Worm (Caenorhabditis elegans): ENCODE results near the gene vkmt-1.
A peak's percentile ranks its signal among the peaks of the same experiment; 100 is the strongest.

The vkmt-1 gene

DNA sequence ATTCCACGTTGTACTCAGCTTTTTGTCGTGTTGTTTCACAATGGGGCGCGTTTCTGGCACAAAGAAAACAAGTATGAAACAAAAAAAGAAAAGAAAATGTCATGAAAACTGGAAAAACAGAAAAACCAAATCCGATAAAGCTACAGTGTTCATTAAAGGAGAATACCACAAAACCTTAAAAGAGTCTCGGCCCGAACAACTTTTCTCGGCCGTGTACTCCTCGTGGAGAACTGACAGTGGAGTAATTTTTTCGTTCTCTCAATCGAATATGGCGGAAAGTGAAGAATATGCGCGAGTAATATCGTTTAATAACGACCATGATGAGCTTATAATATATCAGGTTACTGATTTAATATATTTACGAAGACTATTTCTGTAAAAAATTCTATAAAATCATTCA, at the start of gene vkmt-1, which contains the start of gene tag-335:
Gene vkmt-1 (plus strand): TSS at position 219 of the 400 bp plus-strand sequence.
Gene tag-335 (minus strand): TSS at position 88 of the 400 bp plus-strand sequence.
- TF ChIP-seq unc-130 (GFP tag; optimal IDR thresholded peaks at IDR 0.05) (peak; percentile 50), ztf-7 (tag; optimal IDR thresholded peaks at IDR 0.05) (no peak), lsy-2 (tag; optimal IDR thresholded peaks at IDR 0.05) (peak in 1 of 2 experiments; percentile 72), duxl-1 (tag; optimal IDR thresholded peaks at IDR 0.05; ENCODE audit: poor library complexity) (no peak), unc-62 (GFP tag; optimal IDR thresholded peaks at IDR 0.05 in 1 of 2) (peak in 1 of 2 experiments; percentile 84), unc-62 (tag; optimal IDR thresholded peaks at IDR 0.05) (no peak), ZK337.2 (GFP tag; IDR thresholded peaks at IDR 0.05) (no peak), egl-27 (tag; optimal IDR thresholded peaks at IDR 0.05) (no peak), ceh-44 (GFP tag; IDR thresholded peaks at IDR 0.05) (no peak), saeg-2 (GFP tag; IDR thresholded peaks at IDR 0.05) (no peak), mes-2 (tag; optimal IDR thresholded peaks at IDR 0.05; ENCODE audit: poor library complexity, severe bottlenecking) (peak; percentile 88), Y48G9A.11 (GFP tag; IDR thresholded peaks at IDR 0.05) (no peak), ces-1 (GFP tag; optimal IDR thresholded peaks at IDR 0.05) (no peak), hif-1 (tag; optimal IDR thresholded peaks at IDR 0.05) (peak in 1 of 2 experiments; percentile 11), nhr-6 (tag; optimal IDR thresholded peaks at IDR 0.05) (peak; percentile 20), Y75B8A.6 (GFP tag; IDR thresholded peaks at IDR 0.05) (no peak), snpc-4 (tag; optimal IDR thresholded peaks at IDR 0.05) (no peak), T20F7.1 (GFP tag; optimal IDR thresholded peaks at IDR 0.05) (no peak), zip-11 (GFP tag; IDR thresholded peaks at IDR 0.05) (no peak), daf-8 (GFP tag; IDR thresholded peaks at IDR 0.05) (no peak), pha-4 (GFP tag; IDR thresholded peaks at IDR 0.05) (no peak), pha-4 (tag; optimal IDR thresholded peaks at IDR 0.05) (no peak)

DNA sequence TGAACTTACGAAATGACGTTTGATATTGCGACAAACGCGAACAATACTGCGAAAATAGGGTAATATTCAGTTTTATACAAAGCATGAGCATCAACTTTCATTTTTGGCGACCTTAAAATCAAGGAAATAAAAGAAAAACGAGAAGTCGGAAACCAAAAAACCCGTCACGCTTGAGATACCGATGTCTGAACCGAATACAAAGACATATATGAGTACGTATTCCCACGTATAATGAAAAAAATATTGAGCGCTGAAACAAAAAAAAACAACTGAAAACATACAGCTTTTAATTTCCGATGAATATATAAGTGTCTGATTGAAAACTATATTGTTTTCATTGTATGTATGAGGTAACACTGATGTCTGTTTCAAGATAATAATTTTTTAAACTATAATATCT, 48.8 kb upstream of the vkmt-1 start, which contains the start of gene sre-18:
Gene sre-18 (minus strand): TSS at position 101 of the 400 bp plus-strand sequence.
- TF ChIP-seq T20F7.1 (GFP tag; optimal IDR thresholded peaks at IDR 0.05) (no peak), mes-2 (tag; optimal IDR thresholded peaks at IDR 0.05; ENCODE audit: poor library complexity, severe bottlenecking) (no peak), nhr-76 (tag; optimal IDR thresholded peaks at IDR 0.05) (no peak), spr-3 (GFP tag; optimal IDR thresholded peaks at IDR 0.05) (no peak), nhr-48 (tag; optimal IDR thresholded peaks at IDR 0.05) (no peak), nhr-237 (tag; optimal IDR thresholded peaks at IDR 0.05) (no peak), dve-1 (tag; optimal IDR thresholded peaks at IDR 0.05; ENCODE audit: insufficient read depth) (no peak), lin-38 (GFP tag; IDR thresholded peaks at IDR 0.05) (no peak), madf-9 (GFP tag; conservative IDR thresholded peaks at IDR 0.05) (no peak), ceh-62 (tag; optimal IDR thresholded peaks at IDR 0.05) (no peak), nhr-41 (GFP tag; IDR thresholded peaks at IDR 0.05) (no peak), hif-1 (tag; optimal IDR thresholded peaks at IDR 0.05) (no peak), spr-1 (tag; optimal IDR thresholded peaks at IDR 0.05) (no peak), nhr-28 (tag; optimal IDR thresholded peaks at IDR 0.05) (no peak), zip-11 (GFP tag; IDR thresholded peaks at IDR 0.05) (no peak), F10B5.3 (tag; optimal IDR thresholded peaks at IDR 0.05) (no peak), egl-43 (GFP tag; IDR thresholded peaks at IDR 0.05) (no peak), pha-4 (GFP tag; IDR thresholded peaks at IDR 0.05) (no peak), pha-4 (tag; optimal IDR thresholded peaks at IDR 0.05) (no peak)

DNA sequence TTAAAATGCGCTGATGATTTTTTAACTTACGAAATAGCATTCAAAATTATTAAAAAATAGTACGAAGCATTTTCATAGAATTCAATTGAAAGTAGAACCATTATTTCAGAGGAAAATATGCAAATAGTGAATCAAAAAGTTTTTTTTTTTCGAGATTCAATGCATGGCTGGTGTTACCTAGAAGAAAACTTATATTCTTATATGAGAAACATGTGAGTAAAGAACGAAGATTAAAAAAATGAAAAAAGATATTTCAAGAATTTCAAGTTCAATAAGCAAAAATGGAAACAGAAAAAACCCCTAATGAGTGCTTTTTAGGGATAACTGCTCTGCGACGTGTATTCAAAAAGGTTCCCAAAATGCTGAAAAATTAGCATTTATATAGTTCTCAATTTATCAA, 42.5 kb upstream of the vkmt-1 start, which contains the start of gene sre-16:
Gene sre-16 (minus strand): TSS at position 101 of the 400 bp plus-strand sequence.
- no peak for TF ChIP-seq ctbp-1 (GFP tag; IDR thresholded peaks at IDR 0.05)
- no peak for TF ChIP-seq jun-1 (tag; optimal IDR thresholded peaks at IDR 0.05)
- TF ChIP-seq mdt-29 (GFP tag; IDR thresholded peaks at IDR 0.05) = no peak
- no peak for TF ChIP-seq lin-29 (GFP tag; IDR thresholded peaks at IDR 0.05)
- TF ChIP-seq F49E8.2 (tag; optimal IDR thresholded peaks at IDR 0.05; ENCODE audit: borderline replicate concordance) = no peak
- TF ChIP-seq dve-1 (tag; optimal IDR thresholded peaks at IDR 0.05; ENCODE audit: insufficient read depth) = no peak
- TF ChIP-seq mep-1 (tag; optimal IDR thresholded peaks at IDR 0.05) = no peak

Measured in whole organism, L4 larva.